Worm (Caenorhabditis elegans) whole organism, L2 larva: ENCODE measurements around the gene F36H12.17.
A peak's percentile ranks its signal among the peaks of the same experiment; 100 is the strongest.

Experiments
- C34F6.9 ChIP-seq: fragments of 150-350 bp; optimal IDR thresholded peaks from 2 replicates; lab custom pipeline; 2014; ENCODE audit warnings: missing biosample characterization, missing genetic modification characterization
- F13H6.1 ChIP-seq: sonication (generic microtip); optimal IDR thresholded peaks from 2 replicates; lab custom pipeline; 2016; ENCODE audit warnings: missing genetic modification characterization, missing compliant biosample characterization
- R02D3.7 ChIP-seq: fragments of 150-350 bp; optimal IDR thresholded peaks from 2 replicates; lab custom pipeline; 2014; ENCODE audit warnings: missing biosample characterization, missing genetic modification characterization
- Y55F3AM.14 ChIP-seq: fragments of 200-800 bp; sonication (Bioruptor generic); optimal IDR thresholded peaks from 2 replicates; lab custom pipeline; 2018; ENCODE audit warnings: mild to moderate bottlenecking, missing genetic modification characterization, missing compliant biosample characterization
- ZK546.5 ChIP-seq: sonication (generic microtip); optimal IDR thresholded peaks from 2 replicates; lab custom pipeline; 2017; ENCODE audit warnings: missing biosample characterization, missing genetic modification characterization
- aly-2 ChIP-seq: fragments of 150-350 bp; optimal IDR thresholded peaks from 2 replicates; lab custom pipeline; 2014; ENCODE audit warnings: missing biosample characterization, missing genetic modification characterization
- ama-1 ChIP-seq: fragments of 150-350 bp; optimal IDR thresholded peaks from 2 replicates; lab custom pipeline; 2018; ENCODE audit warnings: inconsistent platforms
- ceh-82 ChIP-seq: fragments of 150-350 bp; optimal IDR thresholded peaks from 2 replicates; lab custom pipeline; 2014; ENCODE audit warnings: missing biosample characterization, missing genetic modification characterization
- crh-2 ChIP-seq: sonication (generic microtip); optimal IDR thresholded peaks from 2 replicates; lab custom pipeline; 2017; ENCODE audit warnings: missing biosample characterization, missing genetic modification characterization
- dmd-4 ChIP-seq: sonication (generic microtip); optimal IDR thresholded peaks from 2 replicates; lab custom pipeline; 2017; ENCODE audit warnings: missing biosample characterization, missing genetic modification characterization
- egl-27 ChIP-seq: sonication (generic microtip); optimal IDR thresholded peaks from 3 replicates; lab custom pipeline; 2017; ENCODE audit warnings: missing biosample characterization, missing genetic modification reagents, missing genetic modification characterization
- elt-3 ChIP-seq: sonication (generic microtip); optimal IDR thresholded peaks from 2 replicates; lab custom pipeline; 2017; ENCODE audit warnings: missing biosample characterization, missing genetic modification characterization
- fos-1 ChIP-seq: fragments of 150-350 bp; optimal IDR thresholded peaks from 2 replicates; lab custom pipeline; 2014; ENCODE audit warnings: missing biosample characterization, missing genetic modification characterization
- gmeb-1 ChIP-seq: fragments of 150-350 bp; optimal IDR thresholded peaks from 2 replicates; lab custom pipeline; 2014; ENCODE audit warnings: missing biosample characterization, missing genetic modification characterization
- lin-11 ChIP-seq: fragments of 150-350 bp; sonication (generic microtip); optimal IDR thresholded peaks from 2 replicates; lab custom pipeline; 2014; ENCODE audit warnings: missing biosample characterization, missing genetic modification characterization, inconsistent platforms, mixed read lengths
- lin-13 ChIP-seq: fragments of 150-350 bp; optimal IDR thresholded peaks from 2 replicates; lab custom pipeline; 2014; ENCODE audit warnings: missing biosample characterization, missing genetic modification reagents, missing genetic modification characterization
- lsy-2 ChIP-seq, 2 experiments: fragments of 150-350 bp in 1 of 2; sonication (generic microtip) in 1 of 2; optimal IDR thresholded peaks; 2 replicates each; lab custom pipeline; 2014 to 2017; ENCODE audit warnings: missing biosample characterization in 2 of 2, missing genetic modification characterization in 2 of 2
- mab-5 ChIP-seq: fragments of 150-350 bp; optimal IDR thresholded peaks from 2 replicates; lab custom pipeline; 2014; ENCODE audit warnings: missing biosample characterization, missing genetic modification characterization
- mbf-1 ChIP-seq: sonication (generic microtip); optimal IDR thresholded peaks from 2 replicates; lab custom pipeline; 2017; ENCODE audit warnings: missing biosample characterization, missing genetic modification characterization
- mdl-1 ChIP-seq, 2 experiments: fragments of 150-350 bp in 1 of 2; sonication (generic microtip) in 1 of 2; optimal IDR thresholded peaks; 2 replicates each; lab custom pipeline; 2017; ENCODE audit warnings: missing biosample characterization in 2 of 2, missing genetic modification characterization in 2 of 2
- nhr-10 ChIP-seq: sonication (generic microtip); optimal IDR thresholded peaks from 2 replicates; lab custom pipeline; 2017; ENCODE audit warnings: missing biosample characterization, missing genetic modification characterization
- nhr-11 ChIP-seq: fragments of 150-350 bp; optimal IDR thresholded peaks from 2 replicates; lab custom pipeline; 2014; ENCODE audit warnings: missing biosample characterization, missing genetic modification characterization
- nhr-12 ChIP-seq: fragments of 150-350 bp; optimal IDR thresholded peaks from 2 replicates; lab custom pipeline; 2014; ENCODE audit warnings: missing biosample characterization, missing genetic modification characterization
- nhr-129 ChIP-seq: fragments of 150-350 bp; optimal IDR thresholded peaks from 2 replicates; lab custom pipeline; 2014; ENCODE audit warnings: missing biosample characterization, missing genetic modification characterization
- nhr-21 ChIP-seq: fragments of 150-350 bp; optimal IDR thresholded peaks from 2 replicates; lab custom pipeline; 2014; ENCODE audit warnings: missing biosample characterization, missing genetic modification characterization
- nhr-23 ChIP-seq: fragments of 150-350 bp; optimal IDR thresholded peaks from 2 replicates; lab custom pipeline; 2014; ENCODE audit warnings: missing biosample characterization, missing genetic modification reagents, missing genetic modification characterization
- nhr-237 ChIP-seq: fragments of 150-350 bp; optimal IDR thresholded peaks from 2 replicates; lab custom pipeline; 2014; ENCODE audit warnings: missing biosample characterization, missing genetic modification characterization
- nhr-25 ChIP-seq: fragments of 150-350 bp; sonication (generic microtip); optimal IDR thresholded peaks from 3 replicates; lab custom pipeline; 2014; ENCODE audit warnings: missing biosample characterization, missing genetic modification characterization
- nhr-6 ChIP-seq: fragments of 150-350 bp; optimal IDR thresholded peaks from 2 replicates; lab custom pipeline; 2014; ENCODE audit warnings: missing biosample characterization, missing genetic modification characterization
- nhr-77 ChIP-seq: fragments of 150-350 bp; optimal IDR thresholded peaks from 2 replicates; lab custom pipeline; 2014; ENCODE audit warnings: missing biosample characterization, missing genetic modification characterization
- peb-1 ChIP-seq: fragments of 150-350 bp; optimal IDR thresholded peaks from 2 replicates; lab custom pipeline; 2014; ENCODE audit warnings: missing biosample characterization, missing genetic modification characterization
- skn-1 ChIP-seq: sonication (generic microtip); optimal IDR thresholded peaks from 2 replicates; lab custom pipeline; 2017; ENCODE audit warnings: missing biosample characterization, missing genetic modification characterization
- sma-3 ChIP-seq: sonication (generic microtip); optimal IDR thresholded peaks from 2 replicates; lab custom pipeline; 2016; ENCODE audit warnings: missing genetic modification reagents, missing genetic modification characterization, missing compliant biosample characterization
- sma-9 ChIP-seq, 2 experiments: fragments of 150-350 bp in 1 of 2; sonication (generic microtip) in 1 of 2; optimal IDR thresholded peaks; 2 replicates each; lab custom pipeline; 2014 to 2016; ENCODE audit warnings: missing genetic modification characterization in 2 of 2, mild to moderate bottlenecking in 1 of 2, missing biosample characterization in 1 of 2, missing compliant biosample characterization in 1 of 2, missing genetic modification reagents in 1 of 2, moderate library complexity in 1 of 2
- snpc-4 ChIP-seq: fragments of 150-350 bp; optimal IDR thresholded peaks from 2 replicates; lab custom pipeline; 2014; ENCODE audit warnings: missing biosample characterization, missing genetic modification characterization
- unc-39 ChIP-seq: fragments of 150-350 bp; optimal IDR thresholded peaks from 2 replicates; lab custom pipeline; 2014; ENCODE audit warnings: missing biosample characterization, missing genetic modification characterization
- unc-55 ChIP-seq: fragments of 150-350 bp; sonication (generic microtip); optimal IDR thresholded peaks from 3 replicates; lab custom pipeline; 2014; ENCODE audit warnings: missing biosample characterization, missing genetic modification reagents, missing genetic modification characterization
- unc-62 ChIP-seq: fragments of 150-350 bp; optimal IDR thresholded peaks from 2 replicates; lab custom pipeline; 2014; ENCODE audit warnings: missing biosample characterization, missing genetic modification reagents, missing genetic modification characterization
- ztf-1 ChIP-seq: fragments of 200-800 bp; sonication (Bioruptor generic); conservative IDR thresholded peaks from 2 replicates; pipeline ENCODE4 v1.3.6; 2022; ENCODE audit warnings: missing genetic modification characterization, missing compliant biosample characterization
- ztf-11 ChIP-seq: sonication (generic microtip); optimal IDR thresholded peaks from 2 replicates; lab custom pipeline; 2017; ENCODE audit warnings: missing biosample characterization, missing genetic modification characterization
- ztf-4 ChIP-seq: fragments of 150-350 bp; optimal IDR thresholded peaks from 2 replicates; lab custom pipeline; 2014; ENCODE audit warnings: missing biosample characterization, missing genetic modification characterization

The F36H12.17 gene

DNA sequence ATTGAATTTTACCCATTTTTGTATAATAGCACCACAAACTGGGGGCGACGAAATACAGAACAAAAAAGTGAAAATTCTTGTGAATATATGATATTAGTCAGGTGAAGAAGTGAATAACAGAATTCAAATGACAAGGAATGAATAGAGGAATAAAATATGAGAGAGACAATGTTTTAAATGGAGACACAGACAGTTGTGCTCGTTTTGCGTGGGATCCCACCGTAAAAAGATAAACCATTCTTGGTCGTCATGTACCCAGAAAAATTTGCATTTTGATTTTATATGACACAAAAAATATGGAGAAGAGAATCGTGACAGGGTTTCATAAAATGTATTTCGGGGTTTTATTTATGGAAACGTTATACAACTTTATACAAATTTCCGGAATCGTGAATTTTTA is at the start of gene F36H12.17:
TSS of gene F36H12.17 (minus strand) at position 101 of the 400 bp plus-strand sequence.
- no peak for TF ChIP-seq nhr-6
- TF ChIP-seq egl-27 (tag; lab: Kevin White, UChicago), result no peak
- TF ChIP-seq ztf-4 (tag; lab: Kevin White, UChicago), result no peak
- TF ChIP-seq nhr-129 (tag; lab: Kevin White, UChicago), result no peak
- TF ChIP-seq nhr-77, result no peak
- no peak for TF ChIP-seq lsy-2 (tag; optimal IDR thresholded peaks at IDR 0.05; lab: Kevin White, UChicago)
- TF ChIP-seq mab-5, result no peak
- TF ChIP-seq unc-39 (tag; lab: Kevin White, UChicago), result no peak
- no peak for TF ChIP-seq nhr-23 (tag; lab: Kevin White, UChicago)
- no peak for TF ChIP-seq sma-3 (GFP tag; lab: Kevin White, UChicago)
- no peak for TF ChIP-seq lin-11 (tag; lab: Kevin White, UChicago)
- TF ChIP-seq Y55F3AM.14 (GFP tag; lab: Kevin White, UChicago), result no peak
- TF ChIP-seq skn-1 (tag; lab: Kevin White, UChicago), result no peak
- TF ChIP-seq crh-2, result no peak
- no peak for TF ChIP-seq nhr-11 (tag; lab: Kevin White, UChicago)
- no peak for TF ChIP-seq R02D3.7 (tag; lab: Kevin White, UChicago)

DNA sequence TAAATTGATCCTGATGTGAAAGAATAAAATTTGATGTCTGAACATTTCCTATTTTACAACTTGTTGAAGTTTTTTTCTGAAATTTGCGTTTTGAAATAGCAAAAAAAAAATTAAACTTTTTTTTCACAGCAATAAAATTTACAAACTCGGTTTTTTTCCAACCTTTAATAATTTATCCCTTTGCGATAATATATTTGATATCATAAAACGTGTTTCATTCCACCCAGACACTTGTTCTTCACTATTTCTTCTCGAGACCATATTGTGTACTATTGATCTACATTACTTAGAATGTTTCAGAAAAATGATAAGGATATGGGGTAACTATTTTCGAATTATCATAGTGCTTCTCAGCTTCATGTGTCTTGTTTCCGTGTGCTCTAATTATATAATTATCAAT is 48.5 kb upstream of the F36H12.17 start, which contains the start of gene Y4C6B.4:
TSS of gene Y4C6B.4 (plus strand) at position 301 of the 400 bp plus-strand sequence.
- TF ChIP-seq mdl-1 (tag; optimal IDR thresholded peaks at IDR 0.05; lab: Kevin White, UChicago), result no peak
- no peak for TF ChIP-seq ztf-1
- TF ChIP-seq lin-13 (GFP tag; lab: Kevin White, UChicago), result no peak
- TF ChIP-seq nhr-10 (tag; lab: Kevin White, UChicago), result no peak
- no peak for TF ChIP-seq fos-1 (tag; lab: Kevin White, UChicago)
- TF ChIP-seq nhr-23 (tag; lab: Kevin White, UChicago), result no peak
- no peak for TF ChIP-seq ZK546.5 (tag; lab: Kevin White, UChicago)
- TF ChIP-seq unc-39 (tag; lab: Kevin White, UChicago), result no peak
- no peak for TF ChIP-seq egl-27 (tag; lab: Kevin White, UChicago)
- TF ChIP-seq snpc-4 (tag; lab: Kevin White, UChicago), result no peak
- no peak for TF ChIP-seq ceh-82 (tag; lab: Kevin White, UChicago)

DNA sequence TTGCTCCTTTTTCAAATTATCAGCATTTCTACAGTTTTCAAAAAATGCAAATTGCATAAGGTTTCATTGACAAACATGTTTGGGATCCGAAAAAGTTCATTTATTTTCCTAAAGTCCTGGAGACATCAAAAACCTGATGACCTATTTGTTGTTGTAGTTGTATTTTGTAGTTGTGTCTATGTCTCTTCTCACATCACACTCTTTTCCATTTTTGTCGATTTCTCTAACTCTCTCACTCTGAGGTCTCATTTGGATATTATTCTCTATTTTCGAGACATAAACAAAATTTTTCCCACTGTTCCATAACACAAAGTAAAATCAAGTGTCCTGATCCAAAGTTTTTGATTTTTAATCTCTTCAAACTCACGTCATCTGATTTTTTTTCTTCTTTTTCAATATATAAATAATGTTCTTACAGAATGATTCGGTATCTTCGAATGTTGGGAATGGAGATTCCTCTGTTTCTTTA is 41.2 kb upstream of the F36H12.17 start, which contains the start of gene slc-46A:
TSS of gene slc-46A (plus strand) at position 419 of the 469 bp plus-strand sequence.
- TF ChIP-seq snpc-4 (tag; lab: Kevin White, UChicago) (peak; percentile 20), sma-9 (GFP tag; optimal IDR thresholded peaks at IDR 0.05; lab: Kevin White, UChicago) (peak; percentile 12), sma-9 (tag; optimal IDR thresholded peaks at IDR 0.05; lab: Kevin White, UChicago) (no peak), C34F6.9 (tag; lab: Kevin White, UChicago) (peak; percentile 48), ceh-82 (tag; lab: Kevin White, UChicago) (no peak), ztf-11 (no peak), F13H6.1 (tag; lab: Kevin White, UChicago) (no peak), unc-55 (GFP tag; lab: Kevin White, UChicago) (peak; percentile 26)

DNA sequence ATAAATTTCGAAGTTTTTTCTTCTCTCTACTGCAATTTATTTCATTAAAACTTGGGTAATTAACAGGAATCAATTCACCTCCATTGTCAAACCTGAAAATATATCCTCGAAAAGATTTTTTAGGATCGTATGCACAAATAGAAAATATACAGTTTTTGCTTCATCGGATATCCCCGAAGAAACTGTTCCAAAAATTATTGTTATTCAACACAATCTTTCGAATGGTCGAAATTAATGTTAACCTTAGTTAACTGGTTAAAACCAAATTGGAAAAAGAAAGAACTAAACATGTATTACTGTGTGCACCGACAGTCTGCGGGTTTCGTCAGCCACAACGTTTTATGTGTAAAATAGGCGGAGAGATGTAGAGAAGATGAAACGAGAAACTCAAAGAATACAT is 39.5 kb upstream of the F36H12.17 start:
- TF ChIP-seq dmd-4 (tag; lab: Kevin White, UChicago) (no peak), aly-2 (tag; lab: Kevin White, UChicago) (no peak), nhr-25 (tag; lab: Kevin White, UChicago) (no peak), sma-3 (GFP tag; lab: Kevin White, UChicago) (peak; percentile 63), peb-1 (tag; lab: Kevin White, UChicago) (no peak), ztf-4 (tag; lab: Kevin White, UChicago) (no peak), mbf-1 (tag; lab: Kevin White, UChicago) (no peak), C34F6.9 (tag; lab: Kevin White, UChicago) (no peak), elt-3 (tag; lab: Kevin White, UChicago) (no peak), nhr-21 (tag; lab: Kevin White, UChicago) (peak; percentile 16), unc-55 (GFP tag; lab: Kevin White, UChicago) (no peak), unc-62 (GFP tag; lab: Kevin White, UChicago) (no peak), nhr-11 (tag; lab: Kevin White, UChicago) (no peak), crh-2 (peak; percentile 25), lsy-2 (tag; optimal IDR thresholded peaks at IDR 0.05; lab: Kevin White, UChicago) (no peak), skn-1 (tag; lab: Kevin White, UChicago) (no peak), nhr-6 (peak; percentile 27), sma-9 (GFP tag; optimal IDR thresholded peaks at IDR 0.05; lab: Kevin White, UChicago) (peak; percentile 27), sma-9 (tag; optimal IDR thresholded peaks at IDR 0.05; lab: Kevin White, UChicago) (no peak), nhr-237 (tag; lab: Kevin White, UChicago) (no peak), ama-1 (lab: Kevin White, UChicago) (peak; percentile 87), snpc-4 (tag; lab: Kevin White, UChicago) (peak; percentile 95), nhr-77 (no peak), fos-1 (tag; lab: Kevin White, UChicago) (peak; percentile 2), gmeb-1 (tag; lab: Kevin White, UChicago) (peak; percentile 58), F13H6.1 (tag; lab: Kevin White, UChicago) (peak; percentile 5), nhr-12 (tag; lab: Kevin White, UChicago) (no peak)
